Fruit fly (Drosophila melanogaster): ENCODE measurements around the gene CG31642.

Gene CG31642

dm6 chr2L:6081134-6081832 lies 37.0 kb upstream of the CG31642 start (continued):
- TF ChIP-seq esn (GFP tag; optimal IDR thresholded peaks at IDR 0.05) (no peak), CG8632 (GFP tag; optimal IDR thresholded peaks at IDR 0.05) (no peak), Hr38 (GFP tag; optimal IDR thresholded peaks at IDR 0.05) (no peak), CG11902 (GFP tag; optimal IDR thresholded peaks at IDR 0.05) (no peak), lz (GFP tag; optimal IDR thresholded peaks at IDR 0.05) (no peak), Sox14 (GFP tag; optimal IDR thresholded peaks at IDR 0.05) (no peak), Eip75B (GFP tag; optimal IDR thresholded peaks at IDR 0.05) (no peak), Ets96B (tag; optimal IDR thresholded peaks at IDR 0.05) (no peak), Eip78C (GFP tag) (peak; percentile 93), CG11294 (GFP tag; IDR thresholded peaks at IDR 0.05) (no peak), dsx (GFP tag; optimal IDR thresholded peaks at IDR 0.05; ENCODE audit: poor library complexity, severe bottlenecking) (no peak), Blimp-1 (GFP tag; optimal IDR thresholded peaks at IDR 0.05) (peak; percentile 42), CG6792 (GFP tag; optimal IDR thresholded peaks at IDR 0.05) (no peak), CG6276 (GFP tag; optimal IDR thresholded peaks at IDR 0.05) (no peak), Hr4 (GFP tag; optimal IDR thresholded peaks at IDR 0.05) (no peak), CG9139 (GFP tag; optimal IDR thresholded peaks at IDR 0.05) (no peak), CG10669 (GFP tag; optimal IDR thresholded peaks at IDR 0.05) (no peak), vri (GFP tag; optimal IDR thresholded peaks at IDR 0.05) (no peak), ss (GFP tag; optimal IDR thresholded peaks at IDR 0.05) (peak; percentile 54 to 73), Eip93F (GFP tag; optimal IDR thresholded peaks at IDR 0.05) (peak; percentile 73)

DNA sequence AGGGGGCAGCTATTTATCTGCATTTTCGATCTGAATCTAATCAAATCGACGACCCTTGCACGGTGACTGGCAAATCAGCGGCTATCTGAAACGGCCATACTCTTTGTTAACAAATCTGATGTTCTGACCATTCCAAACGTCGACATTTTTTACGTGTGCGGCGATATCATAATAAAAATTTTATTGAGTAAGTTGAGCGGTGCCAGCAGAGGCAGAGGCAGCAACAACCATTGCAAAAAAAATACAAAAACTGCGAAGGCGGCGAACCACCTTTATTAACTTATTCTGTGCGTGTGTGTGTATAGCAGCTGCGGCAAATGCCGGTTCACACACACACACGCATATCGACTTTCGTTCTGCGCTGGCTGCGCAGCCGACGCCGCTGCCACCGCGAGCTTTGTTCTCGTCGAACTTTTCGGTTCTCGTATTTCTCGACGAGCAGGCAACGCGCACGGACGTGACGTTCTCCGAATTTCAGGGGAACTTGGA lies 36.1 kb upstream of the CG31642 start, which contains the start of gene Kr-h1:
Gene Kr-h1 (plus strand): TSS at position 447 of the 489 bp plus-strand sequence.
- TF ChIP-seq CG16779 (tag; optimal IDR thresholded peaks at IDR 0.05) = no peak
- TF ChIP-seq CG6854 (GFP tag; optimal IDR thresholded peaks at IDR 0.05) = peak; percentile 13
- TF ChIP-seq Eip78C (GFP tag) = peak; percentile 71
- no peak for TF ChIP-seq CG10669 (GFP tag; optimal IDR thresholded peaks at IDR 0.05)
- peak; percentile 90 for TF ChIP-seq Met (GFP tag; optimal IDR thresholded peaks at IDR 0.05)
- TF ChIP-seq CG6808 (GFP tag; optimal IDR thresholded peaks at IDR 0.05) = no peak
- TF ChIP-seq topi (GFP tag; optimal IDR thresholded peaks at IDR 0.05) = no peak
- no peak for TF ChIP-seq Eip93F (GFP tag; optimal IDR thresholded peaks at IDR 0.05)
- TF ChIP-seq achi (GFP tag; optimal IDR thresholded peaks at IDR 0.05) = no peak
- TF ChIP-seq Blimp-1 (GFP tag; optimal IDR thresholded peaks at IDR 0.05) = peak; percentile 54
- peak; percentile 41 for TF ChIP-seq Sox14 (GFP tag; optimal IDR thresholded peaks at IDR 0.05)
- TF ChIP-seq svp (GFP tag) = peak; percentile 68
- TF ChIP-seq dsx (GFP tag; optimal IDR thresholded peaks at IDR 0.05; ENCODE audit: poor library complexity, severe bottlenecking) = no peak
- TF ChIP-seq CG9139 (GFP tag; optimal IDR thresholded peaks at IDR 0.05) = no peak
- no peak for TF ChIP-seq dac (GFP tag; optimal IDR thresholded peaks at IDR 0.05)
- peak; percentile 84 for TF ChIP-seq vri (GFP tag; optimal IDR thresholded peaks at IDR 0.05)
- no peak for TF ChIP-seq CG7368 (GFP tag; optimal IDR thresholded peaks at IDR 0.05)
- TF ChIP-seq CG1621 (tag; optimal IDR thresholded peaks at IDR 0.05) = no peak

dm6 chr2L:6082936-6083627 lies 35.2 kb upstream of the CG31642 start:
- TF ChIP-seq svp (GFP tag) = peak; percentile 35
- no peak for TF ChIP-seq CG11902 (GFP tag; optimal IDR thresholded peaks at IDR 0.05)
- TF ChIP-seq CG6808 (GFP tag; optimal IDR thresholded peaks at IDR 0.05) = no peak
- TF ChIP-seq salr (GFP tag; optimal IDR thresholded peaks at IDR 0.05) = no peak
- TF ChIP-seq lz (GFP tag; optimal IDR thresholded peaks at IDR 0.05) = no peak
- TF ChIP-seq Met (GFP tag; optimal IDR thresholded peaks at IDR 0.05) = no peak
- TF ChIP-seq esn (GFP tag; optimal IDR thresholded peaks at IDR 0.05) = no peak
- TF ChIP-seq ss (GFP tag; optimal IDR thresholded peaks at IDR 0.05) = no peak
- no peak for TF ChIP-seq CG8632 (GFP tag; optimal IDR thresholded peaks at IDR 0.05)
- no peak for TF ChIP-seq Hr39 (GFP tag; optimal IDR thresholded peaks at IDR 0.05)
- no peak for TF ChIP-seq CG10669 (GFP tag; optimal IDR thresholded peaks at IDR 0.05)
- no peak for TF ChIP-seq Ets96B (tag; optimal IDR thresholded peaks at IDR 0.05)
- no peak for TF ChIP-seq Hr38 (GFP tag; optimal IDR thresholded peaks at IDR 0.05)
- TF ChIP-seq vri (GFP tag; optimal IDR thresholded peaks at IDR 0.05) = peak; percentile 82
- TF ChIP-seq acj6 (GFP tag; optimal IDR thresholded peaks at IDR 0.05) = no peak
- TF ChIP-seq Ets21C (GFP tag; optimal IDR thresholded peaks at IDR 0.05) = no peak
- no peak for TF ChIP-seq CG3919 (GFP tag; optimal IDR thresholded peaks at IDR 0.05)
- TF ChIP-seq fd59A (GFP tag; optimal IDR thresholded peaks at IDR 0.05) = no peak
- no peak for TF ChIP-seq CG6854 (GFP tag; optimal IDR thresholded peaks at IDR 0.05)
- no peak for TF ChIP-seq CG11294 (GFP tag; IDR thresholded peaks at IDR 0.05)
- no peak for TF ChIP-seq achi (GFP tag; optimal IDR thresholded peaks at IDR 0.05)
- no peak for TF ChIP-seq CG11762 (GFP tag; optimal IDR thresholded peaks at IDR 0.05; ENCODE audit: insufficient read depth)
- TF ChIP-seq fkh (GFP tag; optimal IDR thresholded peaks at IDR 0.05) = peak; percentile 94
- TF ChIP-seq Sox102F (GFP tag; optimal IDR thresholded peaks at IDR 0.05) = no peak
- TF ChIP-seq CG16779 (tag; optimal IDR thresholded peaks at IDR 0.05) = peak; percentile 39
- no peak for TF ChIP-seq Eip75B (GFP tag; optimal IDR thresholded peaks at IDR 0.05)
- no peak for TF ChIP-seq CG6792 (GFP tag; optimal IDR thresholded peaks at IDR 0.05)
- TF ChIP-seq topi (GFP tag; optimal IDR thresholded peaks at IDR 0.05) = no peak
- no peak for TF ChIP-seq CG31627 (GFP tag; optimal IDR thresholded peaks at IDR 0.05)
- peak; percentile 59 for TF ChIP-seq Eip78C (GFP tag)
- no peak for TF ChIP-seq Smox (GFP tag; optimal IDR thresholded peaks at IDR 0.05)

Measured in whole organism, prepupa.